Fruit fly (Drosophila melanogaster) whole organism, adult: ENCODE measurements around the gene Tace.
A peak's percentile ranks its signal among the peaks of the same experiment; 100 is the strongest.

ENCODE experiments used
- CG14711 ChIP-seq: fragments of 200-800 bp; sonication (Bioruptor generic); optimal IDR thresholded peaks from 2 replicates; lab custom pipeline; 2018; ENCODE audit warnings: missing biosample characterization, mild to moderate bottlenecking, missing genetic modification characterization, moderate library complexity
- CG7101 ChIP-seq: fragments of 200-800 bp; sonication (Bioruptor generic); optimal IDR thresholded peaks from 2 replicates; lab custom pipeline; 2018; ENCODE audit warnings: missing biosample characterization, mild to moderate bottlenecking, missing genetic modification characterization, moderate library complexity
- Hr96 ChIP-seq: fragments of 200-800 bp; sonication (Bioruptor generic); optimal IDR thresholded peaks from 2 replicates; lab custom pipeline; 2016; ENCODE audit warnings: missing biosample characterization, missing genetic modification characterization
- Mnt ChIP-seq: fragments of 200-800 bp; sonication (Bioruptor generic); optimal IDR thresholded peaks from 2 replicates; lab custom pipeline; 2016; ENCODE audit warnings: missing biosample characterization, mild to moderate bottlenecking, missing genetic modification characterization
- bab1 ChIP-seq: fragments of 200-800 bp; sonication (Bioruptor generic); optimal IDR thresholded peaks from 3 replicates; lab custom pipeline; 2019; ENCODE audit warnings: missing biosample characterization, mild to moderate bottlenecking, missing genetic modification characterization, moderate library complexity
- cnc ChIP-seq, 2 experiments: fragments of >200 bp; optimal IDR thresholded peaks; 2 replicates each; lab custom pipeline; 2017
- kay ChIP-seq: fragments of 200-800 bp; sonication (Bioruptor generic); peaks from one replicate; lab custom pipeline; 2016; ENCODE audit warnings: missing biosample characterization, missing genetic modification characterization, borderline replicate concordance
- ovo ChIP-seq: fragments of 200-800 bp; sonication (Bioruptor generic); optimal IDR thresholded peaks from 2 replicates; lab custom pipeline; 2016; ENCODE audit warnings: missing biosample characterization, missing genetic modification characterization
- tj ChIP-seq: fragments of 200-800 bp; sonication (Bioruptor generic); optimal IDR thresholded peaks from 3 replicates; lab custom pipeline; 2017; ENCODE audit warnings: missing biosample characterization, mild to moderate bottlenecking, missing genetic modification characterization, moderate library complexity
- toe ChIP-seq: fragments of 200-800 bp; sonication (Bioruptor generic); optimal IDR thresholded peaks from 2 replicates; lab custom pipeline; 2016; ENCODE audit warnings: missing biosample characterization, missing genetic modification characterization

dm6 chr3R:30039494-30039893 lies 39.2 kb downstream of the Tace start, which contains the start of the genes janA, Sry-alpha and Sry-beta:
- TF ChIP-seq CG7101 (tag; lab: Kevin White, UChicago) (peak; percentile 0), CG14711 (tag; lab: Kevin White, UChicago) (peak; percentile 19), cnc (optimal IDR thresholded peaks at IDR 0.05; lab: Kevin White, UChicago) (no peak), ovo (GFP tag; lab: Kevin White, UChicago) (no peak), bab1 (GFP tag; lab: Kevin White, UChicago) (peak; percentile 65), kay (GFP tag; lab: Kevin White, UChicago) (no peak), toe (GFP tag; lab: Kevin White, UChicago) (no peak), tj (GFP tag; lab: Kevin White, UChicago) (no peak), Mnt (GFP tag; lab: Kevin White, UChicago) (peak; percentile 33), Hr96 (GFP tag; lab: Kevin White, UChicago) (no peak)
